Fruit fly (Drosophila melanogaster) whole organism, embryonic: Measurements from ENCODE around the gene CG43120.
A peak's percentile ranks its signal among the peaks of the same experiment; 100 is the strongest.

ENCODE experiments used
- ATbp ChIP-seq: fragments of 200-800 bp; sonication (Bioruptor generic); optimal IDR thresholded peaks from 2 replicates; lab custom pipeline; 2017; ENCODE audit warnings: missing biosample characterization, mild to moderate bottlenecking, missing genetic modification characterization, missing genetic modification reagents
- CG10267 ChIP-seq: fragments of 200-800 bp; sonication (Bioruptor generic); optimal IDR thresholded peaks from 2 replicates; lab custom pipeline; 2018; ENCODE audit warnings: missing biosample characterization, mild to moderate bottlenecking, missing genetic modification characterization, moderate library complexity
- CG10274 ChIP-seq: fragments of 200-800 bp; sonication (Bioruptor generic); optimal IDR thresholded peaks from 3 replicates; lab custom pipeline; 2017; ENCODE audit warnings: missing biosample characterization, mild to moderate bottlenecking, missing genetic modification characterization
- CG10462 ChIP-seq: fragments of 200-800 bp; sonication (Bioruptor generic); optimal IDR thresholded peaks from 2 replicates; lab custom pipeline; 2016; ENCODE audit warnings: missing biosample characterization, missing genetic modification characterization
- CG11695 ChIP-seq: fragments of 200-800 bp; sonication (Bioruptor generic); IDR thresholded peaks from 3 replicates; pipeline ENCODE4 v1.3.6; 2022; ENCODE audit warnings: missing biosample characterization, missing genetic modification characterization
- CG11723 ChIP-seq: fragments of 200-800 bp; sonication (Bioruptor generic); optimal IDR thresholded peaks from 2 replicates; lab custom pipeline; 2017; ENCODE audit warnings: missing biosample characterization, mild to moderate bottlenecking, missing genetic modification characterization
- CG12391 ChIP-seq: fragments of 200-800 bp; sonication (Bioruptor generic); optimal IDR thresholded peaks from 3 replicates; lab custom pipeline; 2018; ENCODE audit warnings: missing biosample characterization, mild to moderate bottlenecking, missing genetic modification characterization, moderate library complexity
- CG13296 ChIP-seq: fragments of 200-800 bp; sonication (Bioruptor generic); optimal IDR thresholded peaks from 3 replicates; lab custom pipeline; 2018; ENCODE audit warnings: missing biosample characterization, mild to moderate bottlenecking, missing genetic modification characterization
- CG14710 ChIP-seq: fragments of 200-800 bp; sonication (Bioruptor generic); optimal IDR thresholded peaks from 3 replicates; lab custom pipeline; 2019; ENCODE audit warnings: missing biosample characterization, mild to moderate bottlenecking, missing genetic modification characterization, moderate library complexity
- CG1602 ChIP-seq: fragments of 200-800 bp; sonication (Bioruptor generic); optimal IDR thresholded peaks from 3 replicates; lab custom pipeline; 2016; ENCODE audit warnings: missing biosample characterization, missing genetic modification characterization
- CG17829 ChIP-seq: fragments of 200-800 bp; optimal IDR thresholded peaks from 2 replicates; lab custom pipeline; 2019; ENCODE audit warnings: missing biosample characterization, mild to moderate bottlenecking, missing genetic modification characterization, moderate library complexity
- CG2678 ChIP-seq: fragments of 200-800 bp; sonication (Bioruptor generic); optimal IDR thresholded peaks from 3 replicates; lab custom pipeline; 2019; ENCODE audit warnings: missing biosample characterization, mild to moderate bottlenecking, missing genetic modification characterization, moderate library complexity
- CG2875 ChIP-seq: fragments of 200-800 bp; sonication (Bioruptor generic); optimal IDR thresholded peaks from 2 replicates; lab custom pipeline; 2017; ENCODE audit warnings: missing biosample characterization, mild to moderate bottlenecking, missing genetic modification characterization, missing genetic modification reagents
- CG3407 ChIP-seq: fragments of 200-800 bp; sonication (Bioruptor generic); optimal IDR thresholded peaks from 2 replicates; lab custom pipeline; 2018; ENCODE audit warnings: missing biosample characterization, mild to moderate bottlenecking, missing genetic modification characterization
- CG4360 ChIP-seq: fragments of 200-800 bp; sonication (Bioruptor generic); IDR thresholded peaks from 2 replicates; pipeline ENCODE4 v1.3.6; 2022; ENCODE audit warnings: missing biosample characterization, missing genetic modification characterization
- CG7987 ChIP-seq: fragments of 200-800 bp; sonication (Bioruptor generic); optimal IDR thresholded peaks from 2 replicates; lab custom pipeline; 2018; ENCODE audit warnings: missing biosample characterization, mild to moderate bottlenecking, missing genetic modification characterization, moderate library complexity
- CG8478 ChIP-seq: fragments of >200 bp; optimal IDR thresholded peaks from 2 replicates; lab custom pipeline; 2018
- Med ChIP-seq: fragments of 200-800 bp; sonication (Bioruptor generic); peaks from one replicate; lab custom pipeline; 2016; ENCODE audit warnings: missing biosample characterization, missing genetic modification characterization, mild to moderate bottlenecking, inconsistent platforms, moderate library complexity
- Nf-YC ChIP-seq: fragments of 200-800 bp; optimal IDR thresholded peaks from 3 replicates; lab custom pipeline; 2019; ENCODE audit warnings: missing biosample characterization, mild to moderate bottlenecking, missing genetic modification characterization, moderate library complexity
- PHDP ChIP-seq: fragments of 200-800 bp; sonication (Bioruptor generic); optimal IDR thresholded peaks from 3 replicates; lab custom pipeline; 2018; ENCODE audit warnings: missing biosample characterization, mild to moderate bottlenecking, missing genetic modification characterization, moderate library complexity
- Sox100B ChIP-seq: fragments of 200-800 bp; sonication (Bioruptor generic); optimal IDR thresholded peaks from 3 replicates; lab custom pipeline; 2018; ENCODE audit warnings: missing biosample characterization, mild to moderate bottlenecking, missing genetic modification characterization
- Trl ChIP-seq, 3 experiments: fragments of >200 bp in 2 of 3; fragments of 200-800 bp in 1 of 3; sonication (Bioruptor generic) in 1 of 3; optimal IDR thresholded peaks; 2 replicates in 1 of 3; 3 replicates in 2 of 3; lab custom pipeline; 2016 to 2017; ENCODE audit warnings: missing biosample characterization in 1 of 3, missing genetic modification characterization in 1 of 3
- Xrp1 ChIP-seq: fragments of 200-800 bp; sonication (Bioruptor generic); IDR thresholded peaks from 2 replicates; pipeline ENCODE4 v1.3.6; 2022; ENCODE audit warnings: missing biosample characterization, missing genetic modification characterization
- az2 ChIP-seq: fragments of 200-800 bp; sonication (Bioruptor generic); optimal IDR thresholded peaks from 3 replicates; lab custom pipeline; 2016; ENCODE audit warnings: missing biosample characterization, missing genetic modification characterization
- bigmax ChIP-seq: fragments of 200-800 bp; sonication (Bioruptor generic); optimal IDR thresholded peaks from 2 replicates; lab custom pipeline; 2018; ENCODE audit warnings: missing biosample characterization, mild to moderate bottlenecking, missing genetic modification characterization
- caup ChIP-seq: fragments of 200-800 bp; sonication (Bioruptor generic); optimal IDR thresholded peaks from 3 replicates; lab custom pipeline; 2017; ENCODE audit warnings: missing biosample characterization, mild to moderate bottlenecking, missing genetic modification characterization, moderate library complexity; ENCODE audit not compliant: severe bottlenecking
- dm ChIP-seq: fragments of 200-800 bp; sonication (Bioruptor generic); optimal IDR thresholded peaks from 3 replicates; lab custom pipeline; 2016; ENCODE audit warnings: missing biosample characterization, missing genetic modification characterization
- emc ChIP-seq: fragments of 200-800 bp; sonication (Bioruptor generic); optimal IDR thresholded peaks from 2 replicates; lab custom pipeline; 2016; ENCODE audit warnings: missing biosample characterization, missing genetic modification characterization
- gce ChIP-seq: fragments of 200-800 bp; sonication (Bioruptor generic); IDR thresholded peaks from 3 replicates; pipeline ENCODE4 v1.3.6; 2022; ENCODE audit warnings: missing biosample characterization, missing genetic modification characterization
- gem ChIP-seq: fragments of 200-800 bp; sonication (Bioruptor generic); optimal IDR thresholded peaks from 2 replicates; lab custom pipeline; 2019; ENCODE audit warnings: missing biosample characterization, mild to moderate bottlenecking, missing genetic modification characterization, moderate library complexity
- hkb ChIP-seq, 2 experiments: fragments of 200-800 bp in 1 of 2; fragments of >200 bp in 1 of 2; sonication (Bioruptor generic) in 1 of 2; IDR thresholded peaks in 1 of 2; optimal IDR thresholded peaks in 1 of 2; 2 replicates each; pipeline versions ENCODE4 v1.3.6 to Lab custom; 2017 to 2022; ENCODE audit warnings: missing biosample characterization in 1 of 2, missing genetic modification characterization in 1 of 2
- lilli ChIP-seq: fragments of 200-800 bp; sonication (Bioruptor generic); optimal IDR thresholded peaks from 3 replicates; lab custom pipeline; 2016; ENCODE audit warnings: missing biosample characterization, missing genetic modification characterization
- nerfin-2 ChIP-seq: fragments of 200-800 bp; sonication (Bioruptor generic); IDR thresholded peaks from 2 replicates; pipeline ENCODE4 v1.3.6; 2022; ENCODE audit warnings: missing biosample characterization, missing genetic modification characterization; ENCODE audit not compliant: partially characterized antibody
- oc ChIP-seq: fragments of 200-800 bp; sonication (Bioruptor generic); optimal IDR thresholded peaks from 2 replicates; lab custom pipeline; 2018; ENCODE audit warnings: missing biosample characterization, mild to moderate bottlenecking, missing genetic modification characterization, moderate library complexity
- odd ChIP-seq: fragments of 200-800 bp; sonication (Bioruptor generic); optimal IDR thresholded peaks from 2 replicates; lab custom pipeline; 2017; ENCODE audit warnings: missing biosample characterization, mild to moderate bottlenecking, missing genetic modification characterization
- org-1 ChIP-seq: fragments of 200-800 bp; sonication (Bioruptor generic); optimal IDR thresholded peaks from 2 replicates; lab custom pipeline; 2017; ENCODE audit warnings: missing biosample characterization, missing genetic modification characterization
- pan ChIP-seq, 4 experiments: fragments of >200 bp in 3 of 4; fragments of 200-800 bp in 1 of 4; sonication (Bioruptor generic) in 1 of 4; optimal IDR thresholded peaks in 3 of 4; IDR thresholded peaks in 1 of 4; 2 replicates each; pipeline versions ENCODE4 v1.3.6 to Lab custom; 2017 to 2022; ENCODE audit warnings: missing biosample characterization in 2 of 4, missing genetic modification characterization in 2 of 4, mixed read lengths in 1 of 4
- pb ChIP-seq: fragments of 200-800 bp; sonication (Bioruptor generic); optimal IDR thresholded peaks from 3 replicates; lab custom pipeline; 2016; ENCODE audit warnings: missing biosample characterization, missing genetic modification characterization
- ranshi ChIP-seq: fragments of 200-800 bp; sonication (Bioruptor generic); IDR thresholded peaks from 2 replicates; pipeline ENCODE4 v1.3.6; 2022; ENCODE audit warnings: missing biosample characterization, missing genetic modification characterization
- repo ChIP-seq: fragments of 200-800 bp; sonication (Bioruptor generic); optimal IDR thresholded peaks from 2 replicates; lab custom pipeline; 2016; ENCODE audit warnings: missing biosample characterization, missing genetic modification characterization
- sc ChIP-seq, 3 experiments: fragments of >200 bp in 2 of 3; fragments of 200-800 bp in 1 of 3; sonication (Bioruptor generic) in 1 of 3; optimal IDR thresholded peaks; 2 replicates in 2 of 3; 3 replicates in 1 of 3; lab custom pipeline; 2017; ENCODE audit warnings: mild to moderate bottlenecking in 1 of 3, missing biosample characterization in 1 of 3, missing genetic modification characterization in 1 of 3, missing genetic modification reagents in 1 of 3
- sd ChIP-seq: fragments of 200-800 bp; sonication (Bioruptor generic); optimal IDR thresholded peaks from 3 replicates; lab custom pipeline; 2018; ENCODE audit warnings: missing biosample characterization, mild to moderate bottlenecking, missing genetic modification characterization, moderate library complexity
- seq ChIP-seq: fragments of 200-800 bp; sonication (Bioruptor generic); IDR thresholded peaks from 2 replicates; pipeline ENCODE4 v1.3.6; 2022; ENCODE audit warnings: missing biosample characterization, missing genetic modification characterization
- sima ChIP-seq: fragments of 200-800 bp; sonication (Bioruptor generic); optimal IDR thresholded peaks from 2 replicates; lab custom pipeline; 2016; ENCODE audit warnings: missing biosample characterization, missing genetic modification characterization
- stc ChIP-seq: fragments of 200-800 bp; sonication (Bioruptor generic); IDR thresholded peaks from 2 replicates; pipeline ENCODE4 v1.3.6; 2022; ENCODE audit warnings: missing biosample characterization, missing genetic modification characterization
- tap ChIP-seq: fragments of 200-800 bp; optimal IDR thresholded peaks from 3 replicates; lab custom pipeline; 2019; ENCODE audit warnings: missing biosample characterization, mild to moderate bottlenecking, missing genetic modification characterization, moderate library complexity
- zen ChIP-seq: fragments of 200-800 bp; sonication (Bioruptor generic); optimal IDR thresholded peaks from 3 replicates; lab custom pipeline; 2018; ENCODE audit warnings: missing biosample characterization, mild to moderate bottlenecking, missing genetic modification characterization, moderate library complexity
- zfh1 ChIP-seq: fragments of 200-800 bp; sonication (Bioruptor generic); IDR thresholded peaks from 3 replicates; pipeline ENCODE4 v1.3.6; 2022; ENCODE audit warnings: missing biosample characterization, missing genetic modification characterization

CG43120 gene

dm6 chr3L:14366124-14366523, 15.6 kb upstream of the CG43120 start (continued):
- TF ChIP-seq PHDP (tag; lab: Kevin White, UChicago) = peak; percentile 80
- TF ChIP-seq CG17829 (tag; lab: Kevin White, UChicago) = peak; percentile 5
- TF ChIP-seq CG7987 (GFP tag; lab: Kevin White, UChicago) = peak; percentile 10
- peak; percentile 63; the same call in 2 of the 3 replicates for TF ChIP-seq gce
- peak; percentile 56 for TF ChIP-seq tap
- TF ChIP-seq az2 = peak; percentile 1
- peak; percentile 79 for TF ChIP-seq Sox100B (GFP tag; lab: Kevin White, UChicago)
- peak; percentile 17 for TF ChIP-seq CG1602
- TF ChIP-seq zen (tag; lab: Kevin White, UChicago) = no peak
- TF ChIP-seq CG11695 (GFP tag; lab: Robert Waterston, UW) = 0 out of 3 replicates have a peak, but pooled peaks have one; percentile 32
- peak; percentile 7 for TF ChIP-seq CG10462 (GFP tag; lab: Kevin White, UChicago)
- TF ChIP-seq CG14710 (tag; lab: Kevin White, UChicago) = peak; percentile 69
- peak; percentile 29 for TF ChIP-seq pb (GFP tag; lab: Kevin White, UChicago)
- peak; percentile 71; the same call in 2 of the 3 replicates for TF ChIP-seq zfh1 (GFP tag; lab: Robert Waterston, UW)
- TF ChIP-seq ranshi = 0 out of 2 replicates have a peak, but pooled peaks have one; percentile 31
- no peak for TF ChIP-seq sc (optimal IDR thresholded peaks at IDR 0.05; lab: Kevin White, UChicago)
- TF ChIP-seq sc (GFP tag; optimal IDR thresholded peaks at IDR 0.05; lab: Kevin White, UChicago) = peak; percentile 71
- TF ChIP-seq oc (tag; lab: Kevin White, UChicago) = peak; percentile 64
- peak; percentile 84 for TF ChIP-seq Med (GFP tag; lab: Kevin White, UChicago)
- TF ChIP-seq CG11723 (GFP tag; lab: Kevin White, UChicago) = peak; percentile 73
- peak; percentile 83 for TF ChIP-seq CG2875 (GFP tag; lab: Kevin White, UChicago)
- no peak for TF ChIP-seq Trl (optimal IDR thresholded peaks at IDR 0.05; lab: Kevin White, UChicago)
- peak; percentile 3 for TF ChIP-seq Trl (GFP tag; optimal IDR thresholded peaks at IDR 0.05; lab: Kevin White, UChicago)
- no peak for TF ChIP-seq repo
- TF ChIP-seq stc (GFP tag; lab: Robert Waterston, UW) = peak; percentile 46; the same call in 1 of the 2 replicates
- peak; percentile 8; the same call in 1 of the 2 replicates for TF ChIP-seq seq (GFP tag; lab: Robert Waterston, UW)
- TF ChIP-seq nerfin-2 (GFP tag; lab: Robert Waterston, UW) = no peak
- no peak for TF ChIP-seq hkb (optimal IDR thresholded peaks at IDR 0.05; lab: Kevin White, UChicago)
- TF ChIP-seq hkb (GFP tag; IDR thresholded peaks at IDR 0.05; lab: Robert Waterston, UW) = 0 out of 2 replicates have a peak, but pooled peaks have one; percentile 56
- no peak for TF ChIP-seq dm (GFP tag; lab: Kevin White, UChicago)
- TF ChIP-seq sd (tag; lab: Kevin White, UChicago) = peak; percentile 35
- TF ChIP-seq gem = peak; percentile 56
- peak; percentile 29; the same call in 1 of the 2 replicates for TF ChIP-seq CG4360 (GFP tag; lab: Robert Waterston, UW)
- no peak for TF ChIP-seq pan (optimal IDR thresholded peaks at IDR 0.05; lab: Kevin White, UChicago)
- TF ChIP-seq pan (GFP tag; optimal IDR thresholded peaks at IDR 0.05 in 1 of 2, IDR thresholded peaks at IDR 0.05 in 1 of 2) = peak in 1 of 2 experiments; percentile 70
- peak; percentile 35 for TF ChIP-seq CG10267 (tag; lab: Kevin White, UChicago)
- TF ChIP-seq CG3407 (GFP tag; lab: Kevin White, UChicago) = peak; percentile 82
- peak; percentile 53 for TF ChIP-seq CG13296 (GFP tag; lab: Kevin White, UChicago)
- no peak for TF ChIP-seq lilli (GFP tag; lab: Kevin White, UChicago)
- TF ChIP-seq emc = no peak
- TF ChIP-seq odd = peak; percentile 88
- TF ChIP-seq CG8478 (lab: Kevin White, UChicago) = no peak
- TF ChIP-seq caup = peak; percentile 50
- peak; percentile 26 for TF ChIP-seq bigmax (GFP tag; lab: Kevin White, UChicago)
- peak; percentile 31 for TF ChIP-seq Nf-YC (tag; lab: Kevin White, UChicago)
- TF ChIP-seq ATbp (GFP tag; lab: Kevin White, UChicago) = peak; percentile 89
- peak; percentile 34 for TF ChIP-seq CG10274 (GFP tag; lab: Kevin White, UChicago)
- TF ChIP-seq org-1 (GFP tag; lab: Kevin White, UChicago) = peak; percentile 59
- TF ChIP-seq CG12391 (tag; lab: Kevin White, UChicago) = peak; percentile 36
- TF ChIP-seq sima (GFP tag; lab: Kevin White, UChicago) = no peak
- TF ChIP-seq Xrp1 (GFP tag; lab: Robert Waterston, UW) = peak; percentile 67
- TF ChIP-seq CG2678 (tag; lab: Kevin White, UChicago) = peak; percentile 67
